Fruit fly (Drosophila melanogaster): ENCODE results near the gene CG7255.

DNA sequence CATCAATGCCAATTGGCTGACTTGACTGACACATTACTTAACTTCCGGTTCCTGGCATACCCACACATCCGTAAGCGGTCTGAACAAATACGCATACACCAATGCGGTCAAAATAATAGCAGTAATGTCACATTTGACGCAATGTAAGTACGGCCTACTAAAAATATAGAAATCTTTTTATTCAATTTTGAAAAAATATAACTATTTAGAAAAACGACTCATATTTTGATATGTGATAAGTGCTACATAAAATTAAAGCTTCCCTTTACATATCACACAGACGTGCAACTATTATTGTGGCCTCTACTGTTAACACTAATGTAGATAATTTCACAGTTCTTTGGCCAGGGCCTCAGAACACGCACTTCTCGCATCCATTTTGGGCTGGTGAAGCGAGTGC lies 49.7 kb downstream of the CG7255 start:
- TF ChIP-seq CG1620 (GFP tag; optimal IDR thresholded peaks at IDR 0.05) (no peak), bab1 (GFP tag; optimal IDR thresholded peaks at IDR 0.05) (no peak), Mnt (GFP tag; optimal IDR thresholded peaks at IDR 0.05) (no peak), toe (GFP tag; optimal IDR thresholded peaks at IDR 0.05) (no peak), CG7045 (GFP tag; optimal IDR thresholded peaks at IDR 0.05) (no peak), CG33017 (tag; optimal IDR thresholded peaks at IDR 0.05) (no peak)

All from whole organism, adult.